Fruit fly (Drosophila melanogaster): ENCODE data around the gene CG14868.

dm6 chr3R:15374397-15374796 lies 4.7 kb upstream of the CG14868 start, which contains the start of gene Rbp:
- TF ChIP-seq psq (optimal IDR thresholded peaks at IDR 0.05) (no peak), pan (optimal IDR thresholded peaks at IDR 0.05) (no peak), EcR (GFP tag; optimal IDR thresholded peaks at IDR 0.05) (no peak), CG8478 (optimal IDR thresholded peaks at IDR 0.05) (no peak), usp (GFP tag; optimal IDR thresholded peaks at IDR 0.05) (no peak), Dll (optimal IDR thresholded peaks at IDR 0.05) (no peak)

Measured in whole organism.